Fruit fly (Drosophila melanogaster) whole organism, embryonic: ENCODE measurements around the gene mas.

Experiments used
- Atf6 ChIP-seq: fragments of 200-800 bp; sonication (Bioruptor generic); IDR thresholded peaks from 2 replicates; pipeline ENCODE4 v1.3.6; 2022; ENCODE audit warnings: missing biosample characterization, missing genetic modification characterization
- CG10209 ChIP-seq: fragments of 200-800 bp; sonication (Bioruptor generic); optimal IDR thresholded peaks from 3 replicates; lab custom pipeline; 2017; ENCODE audit warnings: missing biosample characterization, mild to moderate bottlenecking, missing genetic modification characterization, missing genetic modification reagents
- CG10543 ChIP-seq: fragments of 200-800 bp; sonication (Bioruptor generic); optimal IDR thresholded peaks from 3 replicates; lab custom pipeline; 2017; ENCODE audit warnings: missing biosample characterization, mild to moderate bottlenecking, missing genetic modification characterization, moderate library complexity
- CG10654 ChIP-seq: fragments of 200-800 bp; sonication (Bioruptor generic); optimal IDR thresholded peaks from 2 replicates; lab custom pipeline; 2016; ENCODE audit warnings: missing biosample characterization, missing genetic modification characterization
- CG12071 ChIP-seq: fragments of 200-800 bp; sonication (Bioruptor generic); optimal IDR thresholded peaks from 3 replicates; lab custom pipeline; 2018; ENCODE audit warnings: missing biosample characterization, mild to moderate bottlenecking, missing genetic modification characterization
- CG13894 ChIP-seq: fragments of 200-800 bp; sonication (Bioruptor generic); optimal IDR thresholded peaks from 3 replicates; lab custom pipeline; 2018; ENCODE audit warnings: missing biosample characterization, mild to moderate bottlenecking, missing genetic modification characterization, moderate library complexity
- CG14710 ChIP-seq: fragments of 200-800 bp; sonication (Bioruptor generic); optimal IDR thresholded peaks from 3 replicates; lab custom pipeline; 2019; ENCODE audit warnings: missing biosample characterization, mild to moderate bottlenecking, missing genetic modification characterization, moderate library complexity
- CG15073 ChIP-seq: fragments of 200-800 bp; sonication (Bioruptor generic); optimal IDR thresholded peaks from 2 replicates; lab custom pipeline; 2016; ENCODE audit warnings: missing biosample characterization, missing genetic modification characterization
- CG18599 ChIP-seq: fragments of 200-800 bp; sonication (Bioruptor generic); optimal IDR thresholded peaks from 3 replicates; lab custom pipeline; 2017; ENCODE audit warnings: missing biosample characterization, missing genetic modification characterization, mild to moderate bottlenecking, moderate library complexity, missing genetic modification reagents
- CG3163 ChIP-seq: fragments of 200-800 bp; sonication (Bioruptor generic); optimal IDR thresholded peaks from 3 replicates; lab custom pipeline; 2016; ENCODE audit warnings: missing biosample characterization, missing genetic modification characterization
- CG6254 ChIP-seq: fragments of 200-800 bp; sonication (Bioruptor generic); optimal IDR thresholded peaks from 3 replicates; lab custom pipeline; 2017; ENCODE audit warnings: mild to moderate bottlenecking, missing biosample characterization, missing genetic modification reagents, missing genetic modification characterization
- CG6689 ChIP-seq: fragments of 200-800 bp; sonication (Bioruptor generic); IDR thresholded peaks from 2 replicates; pipeline ENCODE4 v1.3.6; 2022; ENCODE audit warnings: missing biosample characterization, missing genetic modification characterization
- CG6813 ChIP-seq: fragments of 200-800 bp; sonication (Bioruptor generic); optimal IDR thresholded peaks from 2 replicates; lab custom pipeline; 2017; ENCODE audit warnings: missing biosample characterization, missing genetic modification characterization, mild to moderate bottlenecking, moderate library complexity, missing genetic modification reagents
- Doc3 ChIP-seq: fragments of 200-800 bp; sonication (Bioruptor generic); IDR thresholded peaks from 3 replicates; pipeline ENCODE4 v1.3.6; 2022; ENCODE audit warnings: missing biosample characterization, missing genetic modification characterization; ENCODE audit not compliant: partially characterized antibody
- Dref ChIP-seq: fragments of 200-800 bp; sonication (Bioruptor generic); IDR thresholded peaks from 2 replicates; pipeline ENCODE4 v1.3.6; 2022; ENCODE audit warnings: missing biosample characterization, missing genetic modification characterization
- Ets65A ChIP-seq: fragments of 200-800 bp; sonication (Bioruptor generic); peaks from one replicate; lab custom pipeline; 2016; ENCODE audit warnings: missing biosample characterization, missing genetic modification characterization
- Fer3 ChIP-seq: fragments of 200-800 bp; sonication (Bioruptor generic); optimal IDR thresholded peaks from 2 replicates; lab custom pipeline; 2018; ENCODE audit warnings: missing biosample characterization, mild to moderate bottlenecking, missing genetic modification characterization, moderate library complexity
- HLH4C ChIP-seq: fragments of 200-800 bp; sonication (Bioruptor generic); IDR thresholded peaks from 3 replicates; pipeline ENCODE4 v1.3.6; 2022; ENCODE audit warnings: missing biosample characterization, missing genetic modification characterization; ENCODE audit not compliant: partially characterized antibody
- Hmr ChIP-seq: fragments of 200-800 bp; sonication (Bioruptor generic); optimal IDR thresholded peaks from 3 replicates; lab custom pipeline; 2017; ENCODE audit warnings: mild to moderate bottlenecking, missing biosample characterization, missing genetic modification reagents, missing genetic modification characterization
- Hr78 ChIP-seq, 2 experiments: fragments of 200-800 bp in 1 of 2; fragments of >200 bp in 1 of 2; sonication (Bioruptor generic) in 1 of 2; optimal IDR thresholded peaks; 2 replicates each; lab custom pipeline; 2017 to 2019; ENCODE audit warnings: missing biosample characterization in 2 of 2, missing genetic modification characterization in 2 of 2, mild to moderate bottlenecking in 1 of 2, moderate library complexity in 1 of 2
- Kr ChIP-seq: fragments of 200-800 bp; sonication (Bioruptor generic); optimal IDR thresholded peaks from 2 replicates; lab custom pipeline; 2017; ENCODE audit warnings: missing biosample characterization, mild to moderate bottlenecking, missing genetic modification characterization
- Lpt ChIP-seq: fragments of >200 bp; optimal IDR thresholded peaks from 2 replicates; lab custom pipeline; 2018; ENCODE audit warnings: missing biosample characterization, missing genetic modification characterization
- Med ChIP-seq: fragments of 200-800 bp; sonication (Bioruptor generic); peaks from one replicate; lab custom pipeline; 2016; ENCODE audit warnings: missing biosample characterization, missing genetic modification characterization, mild to moderate bottlenecking, inconsistent platforms, moderate library complexity
- Sry-β ChIP-seq: fragments of 200-800 bp; sonication (Bioruptor generic); optimal IDR thresholded peaks from 2 replicates; lab custom pipeline; 2018; ENCODE audit warnings: missing biosample characterization, mild to moderate bottlenecking, missing genetic modification characterization, moderate library complexity
- Stat92E ChIP-seq, 3 experiments: fragments of >200 bp in 2 of 3; fragments of 200-800 bp in 1 of 3; sonication (Bioruptor generic) in 1 of 3; optimal IDR thresholded peaks; 2 replicates each; lab custom pipeline; 2017 to 2019; ENCODE audit warnings: missing biosample characterization in 3 of 3, missing genetic modification characterization in 3 of 3, mild to moderate bottlenecking in 1 of 3, moderate library complexity in 1 of 3
- Xbp1 ChIP-seq: fragments of 200-800 bp; sonication (Bioruptor generic); optimal IDR thresholded peaks from 3 replicates; lab custom pipeline; 2016; ENCODE audit warnings: missing biosample characterization, mild to moderate bottlenecking, missing genetic modification characterization
- ara ChIP-seq: fragments of 200-800 bp; sonication (Bioruptor generic); IDR thresholded peaks from 2 replicates; pipeline ENCODE4 v1.3.6; 2022; ENCODE audit warnings: missing biosample characterization, missing genetic modification characterization
- bcd ChIP-seq: fragments of 200-800 bp; sonication (Bioruptor generic); optimal IDR thresholded peaks from 2 replicates; lab custom pipeline; 2017; ENCODE audit warnings: missing biosample characterization, mild to moderate bottlenecking, missing genetic modification characterization
- bsh ChIP-seq, 2 experiments: fragments of 200-800 bp; sonication (Bioruptor generic); optimal IDR thresholded peaks; 2 replicates each; lab custom pipeline; 2017 to 2018; ENCODE audit warnings: mild to moderate bottlenecking in 2 of 2, missing biosample characterization in 2 of 2, missing genetic modification characterization in 2 of 2, moderate library complexity in 1 of 2
- cg ChIP-seq: fragments of 200-800 bp; sonication (Bioruptor generic); optimal IDR thresholded peaks from 3 replicates; lab custom pipeline; 2019; ENCODE audit warnings: missing biosample characterization, mild to moderate bottlenecking, missing genetic modification characterization, moderate library complexity
- chm ChIP-seq: fragments of 200-800 bp; sonication (Bioruptor generic); IDR thresholded peaks from 2 replicates; pipeline ENCODE4 v1.3.6; 2022; ENCODE audit warnings: missing biosample characterization, missing genetic modification characterization
- dmrt99B ChIP-seq: fragments of 200-800 bp; sonication (Bioruptor generic); optimal IDR thresholded peaks from 2 replicates; lab custom pipeline; 2018; ENCODE audit warnings: missing biosample characterization, mild to moderate bottlenecking, missing genetic modification characterization, moderate library complexity
- hkb ChIP-seq, 2 experiments: fragments of 200-800 bp in 1 of 2; fragments of >200 bp in 1 of 2; sonication (Bioruptor generic) in 1 of 2; IDR thresholded peaks in 1 of 2; optimal IDR thresholded peaks in 1 of 2; 2 replicates each; pipeline versions ENCODE4 v1.3.6 to Lab custom; 2017 to 2022; ENCODE audit warnings: missing biosample characterization in 1 of 2, missing genetic modification characterization in 1 of 2
- kni ChIP-seq: fragments of 200-800 bp; sonication (Bioruptor generic); optimal IDR thresholded peaks from 3 replicates; lab custom pipeline; 2017; ENCODE audit warnings: mild to moderate bottlenecking, missing biosample characterization, missing genetic modification reagents, missing genetic modification characterization
- lov ChIP-seq, 2 experiments: fragments of 200-800 bp in 1 of 2; fragments of >200 bp in 1 of 2; sonication (Bioruptor generic) in 1 of 2; IDR thresholded peaks in 1 of 2; optimal IDR thresholded peaks in 1 of 2; 2 replicates in 1 of 2; 3 replicates in 1 of 2; pipeline versions ENCODE4 v1.3.6 to Lab custom; 2017 to 2022; ENCODE audit warnings: missing biosample characterization in 1 of 2, missing genetic modification characterization in 1 of 2
- otp ChIP-seq: fragments of 200-800 bp; sonication (Bioruptor generic); IDR thresholded peaks from 3 replicates; pipeline ENCODE4, ENCODE4 v1.3.6; 2022; ENCODE audit warnings: missing biosample characterization, missing genetic modification characterization
- pho ChIP-seq: fragments of 200-800 bp; sonication (Bioruptor generic); optimal IDR thresholded peaks from 2 replicates; lab custom pipeline; 2016; ENCODE audit warnings: missing biosample characterization, missing genetic modification characterization
- phol ChIP-seq: fragments of 200-800 bp; sonication (Bioruptor generic); optimal IDR thresholded peaks from 3 replicates; lab custom pipeline; 2018; ENCODE audit warnings: missing biosample characterization, mild to moderate bottlenecking, missing genetic modification characterization, moderate library complexity
- pnt ChIP-seq: fragments of 200-800 bp; sonication (Bioruptor generic); optimal IDR thresholded peaks from 3 replicates; lab custom pipeline; 2016; ENCODE audit warnings: missing biosample characterization, missing genetic modification characterization
- pros ChIP-seq: fragments of 200-800 bp; sonication (Bioruptor generic); optimal IDR thresholded peaks from 3 replicates; lab custom pipeline; 2019; ENCODE audit warnings: missing biosample characterization, mild to moderate bottlenecking, missing genetic modification characterization, moderate library complexity
- ro ChIP-seq: fragments of 200-800 bp; sonication (Bioruptor generic); IDR thresholded peaks from 2 replicates; pipeline ENCODE4 v1.3.6; 2022; ENCODE audit warnings: missing biosample characterization, missing genetic modification characterization
- tap ChIP-seq: fragments of 200-800 bp; optimal IDR thresholded peaks from 3 replicates; lab custom pipeline; 2019; ENCODE audit warnings: missing biosample characterization, mild to moderate bottlenecking, missing genetic modification characterization, moderate library complexity
- tio ChIP-seq: fragments of 200-800 bp; sonication (Bioruptor generic); optimal IDR thresholded peaks from 2 replicates; lab custom pipeline; 2017; ENCODE audit warnings: missing biosample characterization, missing genetic modification characterization, inconsistent platforms
- twi ChIP-seq: fragments of 200-800 bp; optimal IDR thresholded peaks from 2 replicates; lab custom pipeline; 2019; ENCODE audit warnings: missing biosample characterization, mild to moderate bottlenecking, missing genetic modification characterization, moderate library complexity
- vvl ChIP-seq: fragments of 200-800 bp; sonication (Bioruptor generic); IDR thresholded peaks from 2 replicates; pipeline ENCODE4 v1.3.6; 2022; ENCODE audit warnings: missing biosample characterization, missing genetic modification characterization
- zfh1 ChIP-seq: fragments of 200-800 bp; sonication (Bioruptor generic); IDR thresholded peaks from 3 replicates; pipeline ENCODE4 v1.3.6; 2022; ENCODE audit warnings: missing biosample characterization, missing genetic modification characterization

mas gene

dm6 chr3L:4119636-4120357, 47.5 kb downstream of the mas start:
- TF ChIP-seq Hmr (GFP tag; lab: Kevin White, UChicago) (peak; percentile 3), Hr78 (GFP tag; optimal IDR thresholded peaks at IDR 0.05; lab: Kevin White, UChicago) (peak in 1 of 2 experiments; percentile 76), otp (GFP tag; lab: Robert Waterston, UW) (peak; percentile 50; the same call in 1 of the 3 replicates), CG10654 (no peak), CG18599 (peak; percentile 12), chm (0 out of 2 replicates have a peak, but pooled peaks have one; percentile 9), bsh (GFP tag; optimal IDR thresholded peaks at IDR 0.05; lab: Kevin White, UChicago) (peak in 1 of 2 experiments; percentile 3), CG13894 (tag; lab: Kevin White, UChicago) (no peak), Dref (GFP tag; lab: Robert Waterston, UW) (no peak), Atf6 (no peak), CG15073 (GFP tag; lab: Kevin White, UChicago) (no peak), Xbp1 (GFP tag; lab: Kevin White, UChicago) (peak; percentile 32), Kr (GFP tag; lab: Kevin White, UChicago) (no peak), lov (optimal IDR thresholded peaks at IDR 0.05; lab: Kevin White, UChicago) (no peak), lov (GFP tag; IDR thresholded peaks at IDR 0.05; lab: Robert Waterston, UW) (0 out of 3 replicates have a peak, but pooled peaks have one; percentile 7), pnt (GFP tag; lab: Kevin White, UChicago) (no peak), pho (peak; percentile 8), Lpt (GFP tag; lab: Kevin White, UChicago) (peak; percentile 16), phol (tag; lab: Kevin White, UChicago) (peak; percentile 21), HLH4C (GFP tag; lab: Robert Waterston, UW) (no peak), pros (GFP tag; lab: Kevin White, UChicago) (peak; percentile 39), dmrt99B (tag; lab: Kevin White, UChicago) (peak; percentile 5), Med (GFP tag; lab: Kevin White, UChicago) (peak; percentile 38), CG6689 (GFP tag; lab: Robert Waterston, UW) (0 out of 2 replicates have a peak, but pooled peaks have one; percentile 11), twi (tag; lab: Kevin White, UChicago) (peak; percentile 88), bcd (GFP tag; lab: Kevin White, UChicago) (peak; percentile 9), CG10209 (GFP tag; lab: Kevin White, UChicago) (no peak), CG14710 (peak; percentile 92), CG6813 (GFP tag; lab: Kevin White, UChicago) (peak; percentile 23), CG6254 (GFP tag; lab: Kevin White, UChicago) (peak; percentile 23), tio (GFP tag; lab: Kevin White, UChicago) (no peak), cg (GFP tag; lab: Kevin White, UChicago) (peak; percentile 38), CG12071 (GFP tag; lab: Kevin White, UChicago) (peak; percentile 14), vvl (GFP tag; lab: Robert Waterston, UW) (peak; percentile 39), Doc3 (GFP tag; lab: Robert Waterston, UW) (no peak), CG3163 (GFP tag; lab: Kevin White, UChicago) (no peak), Stat92E (GFP tag; optimal IDR thresholded peaks at IDR 0.05; lab: Kevin White, UChicago) (no peak), Ets65A (GFP tag; lab: Kevin White, UChicago) (peak; percentile 32), hkb (optimal IDR thresholded peaks at IDR 0.05; lab: Kevin White, UChicago) (no peak), hkb (GFP tag; IDR thresholded peaks at IDR 0.05; lab: Robert Waterston, UW) (0 out of 2 replicates have a peak, but pooled peaks have one; percentile 7), kni (GFP tag; lab: Kevin White, UChicago) (peak; percentile 95), CG10543 (peak; percentile 23), zfh1 (GFP tag; lab: Robert Waterston, UW) (no peak), tap (tag; lab: Kevin White, UChicago) (no peak), Sry-β (GFP tag; lab: Kevin White, UChicago) (peak; percentile 3), ara (GFP tag; lab: Robert Waterston, UW) (0 out of 2 replicates have a peak, but pooled peaks have one; percentile 20), ro (GFP tag; lab: Robert Waterston, UW) (no peak), Fer3 (tag; lab: Kevin White, UChicago) (no peak)
